Fruit fly (Drosophila melanogaster): ENCODE measurements around the gene sn.

DNA sequence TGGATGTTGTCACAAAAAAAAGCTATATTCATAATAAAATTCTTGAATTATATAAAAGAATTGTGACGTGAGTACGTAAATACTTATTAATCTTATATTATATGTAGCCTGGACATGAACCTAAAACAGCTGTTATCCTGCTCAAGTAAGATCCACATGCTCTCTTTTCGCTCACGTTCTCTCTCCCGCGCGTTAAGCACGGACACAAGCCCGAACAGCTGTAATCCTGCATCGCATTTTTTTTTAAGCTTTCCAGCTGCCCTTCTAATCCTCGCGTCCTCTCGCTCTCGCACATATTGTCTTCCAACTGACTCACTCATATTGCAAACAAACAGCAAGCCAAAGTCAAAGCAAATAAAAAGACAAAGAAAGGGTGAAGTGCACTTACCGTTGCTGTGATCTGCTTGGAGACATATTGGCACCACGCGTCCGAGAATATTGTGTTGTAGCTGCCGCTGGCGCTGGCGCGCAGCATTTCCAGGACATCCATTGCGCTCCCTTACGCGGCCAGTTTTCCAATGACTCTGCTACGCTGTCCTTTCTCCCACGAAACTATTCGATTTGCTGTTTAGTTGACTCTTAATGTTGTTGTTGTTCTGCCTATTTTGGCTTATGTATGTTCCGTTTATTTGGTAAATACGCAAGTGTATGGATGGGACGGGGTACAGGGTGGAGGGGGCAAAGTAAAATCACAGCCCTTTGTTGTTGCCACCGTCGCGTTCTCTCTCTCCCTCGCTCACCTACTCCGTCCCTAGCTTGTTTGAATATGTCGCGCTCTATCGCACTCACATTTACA lies 3.4 kb downstream of the sn start:
- TF ChIP-seq Myc (optimal IDR thresholded peaks at IDR 0.05): no peak
- TF ChIP-seq insv (optimal IDR thresholded peaks at IDR 0.05): no peak
- TF ChIP-seq Sin3A (optimal IDR thresholded peaks at IDR 0.05): no peak
- TF ChIP-seq ttk (optimal IDR thresholded peaks at IDR 0.05): no peak
- no peak for TF ChIP-seq psq (optimal IDR thresholded peaks at IDR 0.05)
- no peak for TF ChIP-seq h (optimal IDR thresholded peaks at IDR 0.05)

All from Kc167 (cell line).